Worm (Caenorhabditis elegans) whole organism, L2 larva: ENCODE measurements around the gene F23A7.1.

Source experiments
- C34F6.9 ChIP-seq: fragments of 150-350 bp; optimal IDR thresholded peaks from 2 replicates; lab custom pipeline; 2014; ENCODE audit warnings: missing biosample characterization, missing genetic modification characterization
- F13H6.1 ChIP-seq: sonication (generic microtip); optimal IDR thresholded peaks from 2 replicates; lab custom pipeline; 2016; ENCODE audit warnings: missing genetic modification characterization, missing compliant biosample characterization
- R02D3.7 ChIP-seq: fragments of 150-350 bp; optimal IDR thresholded peaks from 2 replicates; lab custom pipeline; 2014; ENCODE audit warnings: missing biosample characterization, missing genetic modification characterization
- Y55F3AM.14 ChIP-seq: fragments of 200-800 bp; sonication (Bioruptor generic); optimal IDR thresholded peaks from 2 replicates; lab custom pipeline; 2018; ENCODE audit warnings: mild to moderate bottlenecking, missing genetic modification characterization, missing compliant biosample characterization
- ZK546.5 ChIP-seq: sonication (generic microtip); optimal IDR thresholded peaks from 2 replicates; lab custom pipeline; 2017; ENCODE audit warnings: missing biosample characterization, missing genetic modification characterization
- alr-1 ChIP-seq: fragments of 150-350 bp; optimal IDR thresholded peaks from 2 replicates; lab custom pipeline; 2014; ENCODE audit warnings: missing biosample characterization, missing genetic modification characterization
- aly-2 ChIP-seq: fragments of 150-350 bp; optimal IDR thresholded peaks from 2 replicates; lab custom pipeline; 2014; ENCODE audit warnings: missing biosample characterization, missing genetic modification characterization
- ama-1 ChIP-seq: fragments of 150-350 bp; optimal IDR thresholded peaks from 2 replicates; lab custom pipeline; 2018; ENCODE audit warnings: inconsistent platforms
- blmp-1 ChIP-seq: sonication (generic microtip); optimal IDR thresholded peaks from 2 replicates; lab custom pipeline; 2017; ENCODE audit warnings: missing genetic modification characterization, mild to moderate bottlenecking, missing compliant biosample characterization, antibody characterized with exemption, moderate library complexity; ENCODE audit not compliant: insufficient read depth
- ceh-16 ChIP-seq: fragments of 150-350 bp; optimal IDR thresholded peaks from 2 replicates; lab custom pipeline; 2014; ENCODE audit warnings: missing biosample characterization, missing genetic modification characterization
- ceh-82 ChIP-seq: fragments of 150-350 bp; optimal IDR thresholded peaks from 2 replicates; lab custom pipeline; 2014; ENCODE audit warnings: missing biosample characterization, missing genetic modification characterization
- crh-2 ChIP-seq: sonication (generic microtip); optimal IDR thresholded peaks from 2 replicates; lab custom pipeline; 2017; ENCODE audit warnings: missing biosample characterization, missing genetic modification characterization
- dmd-4 ChIP-seq: sonication (generic microtip); optimal IDR thresholded peaks from 2 replicates; lab custom pipeline; 2017; ENCODE audit warnings: missing biosample characterization, missing genetic modification characterization
- egl-27 ChIP-seq: sonication (generic microtip); optimal IDR thresholded peaks from 3 replicates; lab custom pipeline; 2017; ENCODE audit warnings: missing biosample characterization, missing genetic modification reagents, missing genetic modification characterization
- elt-3 ChIP-seq: sonication (generic microtip); optimal IDR thresholded peaks from 2 replicates; lab custom pipeline; 2017; ENCODE audit warnings: missing biosample characterization, missing genetic modification characterization
- fos-1 ChIP-seq: fragments of 150-350 bp; optimal IDR thresholded peaks from 2 replicates; lab custom pipeline; 2014; ENCODE audit warnings: missing biosample characterization, missing genetic modification characterization
- gmeb-1 ChIP-seq: fragments of 150-350 bp; optimal IDR thresholded peaks from 2 replicates; lab custom pipeline; 2014; ENCODE audit warnings: missing biosample characterization, missing genetic modification characterization
- lin-11 ChIP-seq: fragments of 150-350 bp; sonication (generic microtip); optimal IDR thresholded peaks from 2 replicates; lab custom pipeline; 2014; ENCODE audit warnings: missing biosample characterization, missing genetic modification characterization, inconsistent platforms, mixed read lengths
- lin-13 ChIP-seq: fragments of 150-350 bp; optimal IDR thresholded peaks from 2 replicates; lab custom pipeline; 2014; ENCODE audit warnings: missing biosample characterization, missing genetic modification reagents, missing genetic modification characterization
- lsy-2 ChIP-seq, 2 experiments: fragments of 150-350 bp in 1 of 2; sonication (generic microtip) in 1 of 2; optimal IDR thresholded peaks; 2 replicates each; lab custom pipeline; 2014 to 2017; ENCODE audit warnings: missing biosample characterization in 2 of 2, missing genetic modification characterization in 2 of 2
- mab-5 ChIP-seq: fragments of 150-350 bp; optimal IDR thresholded peaks from 2 replicates; lab custom pipeline; 2014; ENCODE audit warnings: missing biosample characterization, missing genetic modification characterization
- mbf-1 ChIP-seq: sonication (generic microtip); optimal IDR thresholded peaks from 2 replicates; lab custom pipeline; 2017; ENCODE audit warnings: missing biosample characterization, missing genetic modification characterization
- mdl-1 ChIP-seq, 2 experiments: fragments of 150-350 bp in 1 of 2; sonication (generic microtip) in 1 of 2; optimal IDR thresholded peaks; 2 replicates each; lab custom pipeline; 2017; ENCODE audit warnings: missing biosample characterization in 2 of 2, missing genetic modification characterization in 2 of 2
- nhr-10 ChIP-seq: sonication (generic microtip); optimal IDR thresholded peaks from 2 replicates; lab custom pipeline; 2017; ENCODE audit warnings: missing biosample characterization, missing genetic modification characterization
- nhr-11 ChIP-seq: fragments of 150-350 bp; optimal IDR thresholded peaks from 2 replicates; lab custom pipeline; 2014; ENCODE audit warnings: missing biosample characterization, missing genetic modification characterization
- nhr-12 ChIP-seq: fragments of 150-350 bp; optimal IDR thresholded peaks from 2 replicates; lab custom pipeline; 2014; ENCODE audit warnings: missing biosample characterization, missing genetic modification characterization
- nhr-129 ChIP-seq: fragments of 150-350 bp; optimal IDR thresholded peaks from 2 replicates; lab custom pipeline; 2014; ENCODE audit warnings: missing biosample characterization, missing genetic modification characterization
- nhr-21 ChIP-seq: fragments of 150-350 bp; optimal IDR thresholded peaks from 2 replicates; lab custom pipeline; 2014; ENCODE audit warnings: missing biosample characterization, missing genetic modification characterization
- nhr-23 ChIP-seq: fragments of 150-350 bp; optimal IDR thresholded peaks from 2 replicates; lab custom pipeline; 2014; ENCODE audit warnings: missing biosample characterization, missing genetic modification reagents, missing genetic modification characterization
- nhr-25 ChIP-seq: fragments of 150-350 bp; sonication (generic microtip); optimal IDR thresholded peaks from 3 replicates; lab custom pipeline; 2014; ENCODE audit warnings: missing biosample characterization, missing genetic modification characterization
- nhr-6 ChIP-seq: fragments of 150-350 bp; optimal IDR thresholded peaks from 2 replicates; lab custom pipeline; 2014; ENCODE audit warnings: missing biosample characterization, missing genetic modification characterization
- nhr-77 ChIP-seq: fragments of 150-350 bp; optimal IDR thresholded peaks from 2 replicates; lab custom pipeline; 2014; ENCODE audit warnings: missing biosample characterization, missing genetic modification characterization
- peb-1 ChIP-seq: fragments of 150-350 bp; optimal IDR thresholded peaks from 2 replicates; lab custom pipeline; 2014; ENCODE audit warnings: missing biosample characterization, missing genetic modification characterization
- sem-4 ChIP-seq: fragments of 150-350 bp; optimal IDR thresholded peaks from 2 replicates; lab custom pipeline; 2014; ENCODE audit warnings: missing biosample characterization, missing genetic modification reagents, missing genetic modification characterization
- skn-1 ChIP-seq: sonication (generic microtip); optimal IDR thresholded peaks from 2 replicates; lab custom pipeline; 2017; ENCODE audit warnings: missing biosample characterization, missing genetic modification characterization
- sma-3 ChIP-seq: sonication (generic microtip); optimal IDR thresholded peaks from 2 replicates; lab custom pipeline; 2016; ENCODE audit warnings: missing genetic modification reagents, missing genetic modification characterization, missing compliant biosample characterization
- sma-9 ChIP-seq, 2 experiments: fragments of 150-350 bp in 1 of 2; sonication (generic microtip) in 1 of 2; optimal IDR thresholded peaks; 2 replicates each; lab custom pipeline; 2014 to 2016; ENCODE audit warnings: missing genetic modification characterization in 2 of 2, mild to moderate bottlenecking in 1 of 2, missing biosample characterization in 1 of 2, missing compliant biosample characterization in 1 of 2, missing genetic modification reagents in 1 of 2, moderate library complexity in 1 of 2
- snpc-4 ChIP-seq: fragments of 150-350 bp; optimal IDR thresholded peaks from 2 replicates; lab custom pipeline; 2014; ENCODE audit warnings: missing biosample characterization, missing genetic modification characterization
- unc-39 ChIP-seq: fragments of 150-350 bp; optimal IDR thresholded peaks from 2 replicates; lab custom pipeline; 2014; ENCODE audit warnings: missing biosample characterization, missing genetic modification characterization
- unc-55 ChIP-seq: fragments of 150-350 bp; sonication (generic microtip); optimal IDR thresholded peaks from 3 replicates; lab custom pipeline; 2014; ENCODE audit warnings: missing biosample characterization, missing genetic modification reagents, missing genetic modification characterization
- unc-62 ChIP-seq: fragments of 150-350 bp; optimal IDR thresholded peaks from 2 replicates; lab custom pipeline; 2014; ENCODE audit warnings: missing biosample characterization, missing genetic modification reagents, missing genetic modification characterization
- zag-1 ChIP-seq: fragments of 150-350 bp; optimal IDR thresholded peaks from 2 replicates; lab custom pipeline; 2014; ENCODE audit warnings: missing biosample characterization, missing genetic modification characterization
- ztf-1 ChIP-seq: fragments of 200-800 bp; sonication (Bioruptor generic); conservative IDR thresholded peaks from 2 replicates; pipeline ENCODE4 v1.3.6; 2022; ENCODE audit warnings: missing genetic modification characterization, missing compliant biosample characterization
- ztf-11 ChIP-seq: sonication (generic microtip); optimal IDR thresholded peaks from 2 replicates; lab custom pipeline; 2017; ENCODE audit warnings: missing biosample characterization, missing genetic modification characterization
- ztf-4 ChIP-seq: fragments of 150-350 bp; optimal IDR thresholded peaks from 2 replicates; lab custom pipeline; 2014; ENCODE audit warnings: missing biosample characterization, missing genetic modification characterization

Gene F23A7.1

DNA sequence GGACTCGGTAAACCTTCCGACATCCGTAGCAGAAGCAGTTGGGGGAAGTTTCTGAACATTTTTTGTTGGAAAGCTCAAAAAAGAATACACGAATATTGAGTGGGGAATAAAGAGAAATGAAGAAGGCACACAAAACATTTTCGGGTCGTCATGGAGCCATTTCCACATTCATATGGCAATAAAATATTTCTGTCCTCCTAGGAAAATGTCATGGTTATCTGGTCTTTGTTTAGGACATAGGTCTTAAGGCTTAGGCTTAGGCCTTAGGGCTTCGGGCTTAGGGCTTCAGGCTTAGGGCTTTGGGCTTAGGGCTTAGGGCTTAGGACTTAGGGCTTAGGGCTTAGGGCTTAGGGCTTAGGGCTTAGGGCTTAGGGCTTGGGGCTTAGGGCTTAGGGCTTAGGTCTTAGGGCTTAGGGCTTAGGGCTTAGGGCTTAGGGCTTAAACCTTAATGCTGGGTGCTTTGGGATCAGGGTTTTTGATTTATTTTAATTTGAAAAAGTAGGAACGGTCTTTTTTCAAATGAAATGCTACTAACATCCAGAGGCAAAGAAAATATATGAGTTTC is 17.9 kb upstream of the F23A7.1 start, which contains the start of gene R11.3:
Gene R11.3, minus strand, starts transcription at position 51 of the 565 bp plus-strand sequence.
- no peak for TF ChIP-seq lin-11
- no peak for TF ChIP-seq nhr-6 (tag; lab: Kevin White, UChicago)
- no peak for TF ChIP-seq dmd-4 (tag; lab: Kevin White, UChicago)
- no peak for TF ChIP-seq egl-27 (tag; lab: Kevin White, UChicago)

DNA sequence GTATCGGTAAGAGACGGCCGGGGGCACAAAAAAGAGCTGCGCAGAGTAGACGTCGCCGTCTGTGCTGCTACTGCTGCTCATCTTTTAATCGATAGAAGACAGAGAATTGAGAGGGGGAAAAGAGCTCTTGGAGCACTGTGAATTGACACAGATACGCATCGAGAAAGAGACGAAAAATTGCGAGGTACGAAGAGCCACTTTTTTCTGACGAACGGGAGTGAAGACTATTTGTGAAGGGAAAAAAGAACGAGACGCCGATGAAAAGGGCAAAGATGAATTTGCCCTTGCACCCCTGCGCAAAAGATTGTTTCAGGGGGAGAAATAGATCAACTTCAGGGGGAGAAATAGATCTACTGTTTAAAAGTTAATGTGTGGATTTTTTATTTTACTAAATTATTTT is 15.0 kb upstream of the F23A7.1 start:
- no peak for TF ChIP-seq skn-1 (tag; lab: Kevin White, UChicago)
- TF ChIP-seq ztf-1 (GFP tag; lab: Robert Waterston, UW): no peak
- no peak for TF ChIP-seq aly-2 (tag; lab: Kevin White, UChicago)
- no peak for TF ChIP-seq ama-1 (lab: Kevin White, UChicago)
- no peak for TF ChIP-seq nhr-11
- TF ChIP-seq unc-39 (tag; lab: Kevin White, UChicago): no peak
- no peak for TF ChIP-seq nhr-10 (tag; lab: Kevin White, UChicago)
- no peak for TF ChIP-seq ztf-4 (tag; lab: Kevin White, UChicago)
- peak; percentile 39 for TF ChIP-seq snpc-4 (tag; lab: Kevin White, UChicago)
- peak; percentile 65 for TF ChIP-seq crh-2 (tag; lab: Kevin White, UChicago)
- TF ChIP-seq mab-5 (tag; lab: Kevin White, UChicago): no peak
- no peak for TF ChIP-seq ceh-16 (tag; lab: Kevin White, UChicago)
- TF ChIP-seq nhr-21: peak; percentile 28
- TF ChIP-seq lsy-2 (tag; optimal IDR thresholded peaks at IDR 0.05; lab: Kevin White, UChicago): peak; percentile 55 to 63
- no peak for TF ChIP-seq gmeb-1
- no peak for TF ChIP-seq nhr-6 (tag; lab: Kevin White, UChicago)
- peak; percentile 51 for TF ChIP-seq C34F6.9 (tag; lab: Kevin White, UChicago)
- TF ChIP-seq nhr-23 (tag; lab: Kevin White, UChicago): no peak
- TF ChIP-seq sem-4 (tag; lab: Kevin White, UChicago): peak; percentile 17
- no peak for TF ChIP-seq peb-1
- TF ChIP-seq F13H6.1 (tag; lab: Kevin White, UChicago): peak; percentile 23
- peak; percentile 65 for TF ChIP-seq lin-11
- TF ChIP-seq fos-1 (tag; lab: Kevin White, UChicago): peak; percentile 17
- TF ChIP-seq nhr-129: peak; percentile 77

DNA sequence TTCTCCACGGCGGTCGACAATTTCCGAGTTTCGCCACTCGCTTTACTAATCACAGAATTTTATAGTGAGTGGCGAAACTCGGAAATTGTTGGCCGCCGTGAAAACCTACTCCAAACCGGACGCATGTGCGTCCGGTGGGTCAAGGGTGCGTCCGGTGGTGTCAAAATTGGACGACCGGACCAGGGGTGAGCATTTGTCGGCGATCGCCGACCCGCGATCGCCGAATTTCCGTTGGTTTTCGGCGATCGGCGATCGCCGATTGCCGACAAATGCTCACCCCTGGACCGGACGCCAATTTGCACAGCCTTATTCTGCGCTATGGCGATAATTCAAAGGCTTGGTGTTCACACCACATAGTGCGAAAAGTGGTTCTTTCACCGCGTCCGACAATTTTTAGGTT is 12.9 kb upstream of the F23A7.1 start:
- TF ChIP-seq ZK546.5 (no peak), lin-13 (GFP tag; lab: Kevin White, UChicago) (no peak), ceh-82 (tag; lab: Kevin White, UChicago) (no peak), unc-62 (no peak), nhr-77 (tag; lab: Kevin White, UChicago) (no peak), sma-3 (no peak), mdl-1 (tag; optimal IDR thresholded peaks at IDR 0.05; lab: Kevin White, UChicago) (no peak), ama-1 (lab: Kevin White, UChicago) (no peak)
- TF ChIP-seq, all 48 proteins: peak for 0

DNA sequence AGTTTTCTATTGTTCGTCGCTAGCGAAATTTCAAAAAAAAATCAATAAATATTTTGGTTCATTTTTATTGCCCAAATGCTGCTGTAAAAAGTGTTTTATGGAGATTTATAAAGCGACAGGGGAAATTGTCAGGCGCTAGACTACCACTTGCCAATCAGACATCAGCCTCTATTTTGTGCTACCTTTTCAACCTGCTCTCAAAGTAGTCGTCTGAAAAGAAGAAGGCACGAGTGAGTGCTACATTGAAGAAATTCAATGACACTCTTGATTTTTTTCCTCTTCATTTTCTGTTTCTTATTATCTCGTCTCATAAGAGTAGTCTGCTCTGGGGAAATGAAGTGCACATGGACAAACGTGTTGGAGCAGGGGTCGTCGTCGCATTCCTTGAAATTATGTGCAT is 11.3 kb upstream of the F23A7.1 start:
- TF ChIP-seq alr-1 (tag; lab: Kevin White, UChicago) (no peak), dmd-4 (tag; lab: Kevin White, UChicago) (no peak), egl-27 (tag; lab: Kevin White, UChicago) (peak; percentile 66), unc-55 (GFP tag; lab: Kevin White, UChicago) (peak; percentile 95), Y55F3AM.14 (no peak), nhr-12 (no peak), nhr-23 (tag; lab: Kevin White, UChicago) (no peak), sma-9 (GFP tag; optimal IDR thresholded peaks at IDR 0.05; lab: Kevin White, UChicago) (peak; percentile 25), sma-9 (tag; optimal IDR thresholded peaks at IDR 0.05; lab: Kevin White, UChicago) (no peak), unc-39 (tag; lab: Kevin White, UChicago) (no peak), nhr-11 (no peak), sma-3 (peak; percentile 79), ceh-16 (tag; lab: Kevin White, UChicago) (no peak), ztf-11 (tag; lab: Kevin White, UChicago) (no peak), zag-1 (tag; lab: Kevin White, UChicago) (peak; percentile 28), lin-13 (GFP tag; lab: Kevin White, UChicago) (peak; percentile 66), sem-4 (tag; lab: Kevin White, UChicago) (peak; percentile 27), blmp-1 (tag; lab: Kevin White, UChicago) (no peak), ceh-82 (tag; lab: Kevin White, UChicago) (no peak), elt-3 (tag; lab: Kevin White, UChicago) (no peak), snpc-4 (tag; lab: Kevin White, UChicago) (peak; percentile 67), lin-11 (peak; percentile 34), F13H6.1 (tag; lab: Kevin White, UChicago) (peak; percentile 73), R02D3.7 (no peak), C34F6.9 (tag; lab: Kevin White, UChicago) (peak; percentile 74), peb-1 (no peak), ztf-1 (GFP tag; lab: Robert Waterston, UW) (no peak), nhr-25 (peak; percentile 49), crh-2 (tag; lab: Kevin White, UChicago) (peak; percentile 86), mbf-1 (tag; lab: Kevin White, UChicago) (no peak), skn-1 (tag; lab: Kevin White, UChicago) (no peak), ama-1 (lab: Kevin White, UChicago) (no peak), ZK546.5 (no peak), nhr-77 (tag; lab: Kevin White, UChicago) (peak; percentile 72)
